Fruit fly (Drosophila melanogaster) whole organism, wandering third instar larva: ENCODE measurements around the gene nAChRbeta3.

ENCODE experiments used
- Hr78 ChIP-seq: fragments of >200 bp; optimal IDR thresholded peaks from 2 replicates; lab custom pipeline; 2017; ENCODE audit warnings: missing biosample characterization, missing genetic modification characterization
- sage ChIP-seq: fragments of 200-800 bp; sonication (Bioruptor generic); optimal IDR thresholded peaks from 2 replicates; lab custom pipeline; 2016; ENCODE audit warnings: missing biosample characterization, mild to moderate bottlenecking, missing genetic modification characterization

DNA sequence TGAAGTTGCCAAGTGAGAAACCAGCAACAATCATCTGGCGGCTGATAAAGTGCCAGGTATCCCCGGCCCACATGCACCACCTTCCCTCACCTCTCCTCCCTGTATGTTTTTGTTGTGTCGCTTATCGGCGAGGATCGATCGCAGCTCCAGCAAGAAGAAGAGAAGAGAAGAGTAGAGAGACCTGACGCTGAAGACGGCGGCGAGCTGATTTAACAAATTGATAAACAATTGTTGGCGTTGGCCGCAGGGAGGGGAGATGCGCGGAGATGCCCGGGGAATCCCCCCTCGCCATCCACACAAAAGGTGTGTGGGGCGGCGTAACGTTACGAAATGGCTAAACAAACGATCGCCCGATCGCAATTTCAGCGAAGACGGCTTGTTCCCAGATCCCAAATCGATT lies 11.2 kb upstream of the nAChRbeta3 start:
- TF ChIP-seq Hr78 (GFP tag; lab: Kevin White, UChicago): no peak
- TF ChIP-seq sage: no peak
